Fruit fly (Drosophila melanogaster) whole organism: Measurements from ENCODE around the gene kz.

ENCODE experiments used
- CG8478 ChIP-seq: fragments of >200 bp; optimal IDR thresholded peaks from 2 replicates; lab custom pipeline; 2018; ENCODE audit warnings: inconsistent platforms
- Dll ChIP-seq: fragments of >200 bp; optimal IDR thresholded peaks from 2 replicates; lab custom pipeline; 2017
- EcR ChIP-seq, 2 experiments: fragments of >200 bp; optimal IDR thresholded peaks; 2 replicates each; lab custom pipeline; 2017; ENCODE audit warnings: missing biosample characterization in 2 of 2, missing genetic modification characterization in 2 of 2, missing genetic modification reagents in 2 of 2
- pan ChIP-seq: fragments of >200 bp; optimal IDR thresholded peaks from 2 replicates; lab custom pipeline; 2017
- psq ChIP-seq: fragments of >200 bp; optimal IDR thresholded peaks from 2 replicates; lab custom pipeline; 2017
- usp ChIP-seq: fragments of >200 bp; optimal IDR thresholded peaks from 2 replicates; lab custom pipeline; 2017; ENCODE audit warnings: missing biosample characterization, missing genetic modification characterization, mixed read lengths

The kz gene

DNA sequence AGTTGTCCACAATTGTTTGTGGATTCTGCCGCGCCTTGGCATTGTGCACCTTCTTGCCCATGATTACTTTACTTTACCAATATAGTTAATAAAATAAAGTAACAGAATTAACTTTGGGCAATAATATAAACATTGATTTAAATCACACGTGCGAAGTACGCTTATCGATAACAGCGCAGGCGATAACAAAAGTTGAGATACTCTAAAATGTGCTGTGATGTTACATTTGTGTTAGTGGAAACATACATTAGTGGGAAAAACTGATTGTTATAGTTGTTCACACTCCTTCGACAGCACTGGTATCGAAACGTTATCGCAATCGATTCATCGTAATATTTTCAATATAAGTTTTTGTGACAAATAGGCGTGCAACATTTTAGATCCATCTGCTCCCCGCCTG, at the start of gene kz:
kz (minus strand) TSS at position 194 of the 400 bp plus-strand sequence.
- TF ChIP-seq pan (lab: Kevin White, UChicago) (no peak), EcR (GFP tag; optimal IDR thresholded peaks at IDR 0.05; lab: Kevin White, UChicago) (no peak), usp (GFP tag; lab: Kevin White, UChicago) (no peak), CG8478 (lab: Kevin White, UChicago) (no peak), Dll (lab: Kevin White, UChicago) (no peak), psq (lab: Kevin White, UChicago) (no peak)

DNA sequence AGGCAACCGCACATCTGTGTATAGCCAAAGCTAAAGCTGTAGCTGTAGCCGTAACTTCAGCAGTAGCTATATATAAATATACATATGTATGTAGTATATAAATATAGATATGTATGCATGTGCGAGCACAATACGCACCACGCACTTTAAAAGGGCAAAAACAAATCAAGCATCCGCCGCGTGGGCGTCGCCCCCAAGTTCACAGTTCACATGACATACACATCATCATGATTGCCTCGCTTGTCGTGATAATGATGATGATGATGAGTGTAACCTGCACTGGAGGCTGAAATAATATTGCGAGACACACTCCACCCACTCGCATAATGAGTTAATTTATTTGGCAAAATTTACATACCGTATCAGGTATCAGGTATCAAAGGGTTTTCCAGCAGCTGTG, 49.2 kb upstream of the kz start:
- TF ChIP-seq CG8478 (lab: Kevin White, UChicago) (no peak), EcR (GFP tag; optimal IDR thresholded peaks at IDR 0.05; lab: Kevin White, UChicago) (no peak), usp (GFP tag; lab: Kevin White, UChicago) (no peak), Dll (lab: Kevin White, UChicago) (no peak), psq (lab: Kevin White, UChicago) (no peak), pan (lab: Kevin White, UChicago) (no peak)

DNA sequence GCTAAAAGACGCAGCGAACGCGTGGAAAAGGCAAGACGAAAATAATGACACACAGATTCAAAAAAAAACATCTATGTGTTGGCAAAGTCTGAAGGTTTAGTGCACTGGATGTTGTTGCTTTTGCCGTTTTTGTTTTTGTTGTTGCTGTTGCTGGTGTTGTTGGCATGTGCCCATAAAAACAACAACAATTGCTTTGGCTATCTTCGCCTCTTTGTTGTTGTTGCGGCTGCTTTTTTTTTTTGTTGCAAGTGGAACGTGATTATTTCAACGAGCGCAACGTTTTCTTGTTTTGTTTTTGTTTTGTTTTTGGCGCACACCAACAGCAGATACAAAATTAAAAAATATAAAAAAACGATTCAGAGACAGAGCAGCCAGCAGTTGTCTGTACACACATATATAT, 47.3 kb upstream of the kz start:
- TF ChIP-seq usp (GFP tag; lab: Kevin White, UChicago): no peak
- TF ChIP-seq Dll (lab: Kevin White, UChicago): no peak
- TF ChIP-seq EcR (GFP tag; optimal IDR thresholded peaks at IDR 0.05; lab: Kevin White, UChicago): peak in 1 of 2 experiments; percentile 24

DNA sequence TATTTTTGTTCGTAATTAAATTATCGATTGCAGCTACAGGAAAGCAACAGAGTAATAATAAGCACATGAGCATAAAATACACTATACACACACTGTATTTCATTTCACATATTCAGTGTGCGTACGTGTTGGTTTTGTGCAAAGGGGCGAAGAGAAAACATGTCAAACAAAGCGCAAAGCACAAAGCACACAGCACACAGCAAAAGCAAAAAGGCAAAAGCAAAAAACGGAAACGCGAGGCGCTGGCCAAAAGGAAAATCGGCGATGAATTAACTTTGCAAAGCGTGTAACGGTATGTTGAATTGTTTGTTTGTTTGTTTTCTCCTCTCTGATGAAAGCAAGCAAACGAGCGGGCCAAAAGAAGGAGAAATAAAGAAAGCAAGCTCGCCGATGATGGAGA, 46.5 kb upstream of the kz start:
- TF ChIP-seq EcR (GFP tag; optimal IDR thresholded peaks at IDR 0.05; lab: Kevin White, UChicago) (no peak), psq (lab: Kevin White, UChicago) (no peak), CG8478 (lab: Kevin White, UChicago) (no peak), Dll (lab: Kevin White, UChicago) (no peak), usp (GFP tag; lab: Kevin White, UChicago) (no peak), pan (lab: Kevin White, UChicago) (no peak)

DNA sequence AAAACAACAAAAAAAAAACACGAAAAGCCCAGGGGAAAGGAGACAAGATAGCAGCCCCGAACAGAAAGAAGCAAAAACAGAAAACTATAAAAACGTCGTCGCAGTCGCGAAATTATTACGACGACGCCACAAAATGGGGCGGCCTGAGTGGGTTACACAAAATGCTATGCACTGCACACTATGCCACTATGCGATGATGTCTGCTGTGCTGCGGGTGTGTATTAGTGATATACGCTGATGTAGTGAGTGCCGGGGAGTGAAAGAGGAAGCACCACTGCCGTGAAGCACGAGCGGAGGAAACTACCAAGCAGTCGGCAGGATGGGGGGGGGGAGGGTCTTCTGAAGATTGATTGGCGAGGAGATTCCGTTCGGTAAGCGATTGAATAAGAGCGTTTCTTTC, 45.1 kb upstream of the kz start:
- TF ChIP-seq psq (lab: Kevin White, UChicago): no peak
- TF ChIP-seq Dll (lab: Kevin White, UChicago): no peak
- no peak for TF ChIP-seq CG8478 (lab: Kevin White, UChicago)
- no peak for TF ChIP-seq EcR (GFP tag; optimal IDR thresholded peaks at IDR 0.05; lab: Kevin White, UChicago)
- no peak for TF ChIP-seq usp (GFP tag; lab: Kevin White, UChicago)
- no peak for TF ChIP-seq pan (lab: Kevin White, UChicago)

DNA sequence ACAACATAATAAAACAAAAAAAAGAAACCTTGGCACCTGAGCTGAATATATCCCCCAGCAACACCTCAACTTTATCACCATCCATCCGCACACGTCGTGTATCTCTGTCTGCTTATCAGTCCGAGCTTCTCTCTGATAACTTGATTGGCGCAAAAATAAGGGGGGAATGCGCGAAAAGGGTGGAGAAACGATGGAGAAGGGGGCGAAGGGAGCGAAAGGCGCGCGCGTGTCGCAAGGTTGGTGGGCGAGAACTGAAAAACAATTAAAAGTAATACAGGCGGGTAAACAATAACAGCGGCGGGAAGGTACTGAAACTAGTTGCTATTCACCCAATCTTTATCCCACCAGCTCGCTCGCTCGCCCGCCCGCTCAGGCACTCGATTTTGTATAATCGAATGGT, 44.4 kb upstream of the kz start:
- TF ChIP-seq EcR (GFP tag; optimal IDR thresholded peaks at IDR 0.05; lab: Kevin White, UChicago) (no peak), psq (lab: Kevin White, UChicago) (no peak), usp (GFP tag; lab: Kevin White, UChicago) (no peak), Dll (lab: Kevin White, UChicago) (no peak), CG8478 (lab: Kevin White, UChicago) (no peak), pan (lab: Kevin White, UChicago) (no peak)

DNA sequence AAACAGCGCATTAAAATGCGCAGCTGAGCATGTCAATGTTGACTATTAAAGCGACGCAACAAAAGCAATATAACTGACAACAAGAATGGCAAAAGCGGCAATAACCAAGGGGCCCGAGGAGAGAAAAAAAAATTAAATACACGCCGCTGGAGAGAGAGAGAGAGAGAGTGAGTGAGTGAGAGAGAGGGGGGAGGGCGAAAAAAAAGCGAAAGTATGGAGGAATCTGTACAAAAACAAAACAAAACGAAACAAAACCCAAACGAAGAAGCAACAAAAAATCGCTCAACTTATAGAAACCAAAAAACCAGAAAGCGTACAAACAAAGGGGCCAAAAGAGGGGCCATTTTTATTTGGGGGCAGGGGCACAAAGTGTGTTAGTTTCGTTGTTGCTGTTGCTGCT, 41.6 kb upstream of the kz start:
- TF ChIP-seq EcR (GFP tag; optimal IDR thresholded peaks at IDR 0.05; lab: Kevin White, UChicago) (no peak), CG8478 (lab: Kevin White, UChicago) (no peak), Dll (lab: Kevin White, UChicago) (no peak)

DNA sequence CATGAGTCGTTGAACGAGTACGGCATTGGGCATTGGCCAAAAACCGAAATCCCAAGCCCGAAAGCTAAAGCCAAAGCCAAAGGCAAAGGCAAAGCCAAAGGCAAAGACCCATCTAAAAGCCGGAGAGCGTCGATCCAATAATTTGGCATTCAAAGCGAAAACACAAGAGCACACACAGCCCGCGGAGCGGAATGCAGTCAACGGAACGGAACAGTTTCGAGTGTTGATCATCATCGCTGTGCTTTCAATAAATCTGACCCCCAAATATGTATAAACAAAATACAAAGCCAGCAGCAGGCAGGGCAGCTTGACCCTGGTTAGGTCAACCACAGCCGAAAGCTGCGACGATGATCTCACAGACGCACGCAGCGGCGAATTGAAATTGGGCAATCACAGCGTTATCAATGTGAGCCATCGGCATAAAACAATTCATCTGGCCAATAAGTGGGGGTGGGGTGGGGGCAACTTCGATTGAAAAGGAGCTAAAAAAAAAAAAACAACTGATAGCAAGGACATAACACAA, 37.0 kb upstream of the kz start:
- TF ChIP-seq Dll (lab: Kevin White, UChicago): no peak
- no peak for TF ChIP-seq psq (lab: Kevin White, UChicago)
- TF ChIP-seq EcR (GFP tag; optimal IDR thresholded peaks at IDR 0.05; lab: Kevin White, UChicago): no peak
- TF ChIP-seq usp (GFP tag; lab: Kevin White, UChicago): no peak
- TF ChIP-seq pan (lab: Kevin White, UChicago): no peak
- TF ChIP-seq CG8478 (lab: Kevin White, UChicago): no peak

DNA sequence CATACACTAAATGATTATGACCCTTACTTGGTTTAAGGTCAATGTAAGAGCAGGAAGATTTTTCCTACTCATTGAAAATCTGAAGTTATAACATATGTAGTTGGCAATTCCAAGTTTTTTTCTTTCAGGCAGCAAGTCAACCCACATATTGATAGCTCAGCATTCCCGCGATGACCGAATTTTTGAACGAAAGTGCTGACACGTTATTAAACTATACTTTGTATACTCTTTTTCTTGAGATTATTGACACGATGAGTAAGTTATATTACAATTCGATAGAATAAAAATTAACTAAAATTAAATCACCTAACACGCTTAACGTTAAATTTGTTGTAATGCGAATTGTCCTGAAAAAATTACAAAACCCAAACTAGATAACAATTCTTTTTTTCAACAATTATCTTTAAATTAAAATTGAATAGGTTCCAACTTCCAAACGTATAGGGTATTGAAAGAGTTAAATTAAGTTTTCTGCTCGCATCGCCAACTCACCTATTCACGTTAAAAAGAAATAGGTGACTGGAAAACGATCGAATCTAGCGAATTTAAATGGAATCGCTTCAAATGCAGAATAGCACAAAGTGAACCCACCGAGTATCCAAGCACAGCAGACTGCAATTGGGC, 33.5 kb upstream of the kz start, which contains the start of gene Vml:
Vml (plus strand) TSS at position 574 of the 624 bp plus-strand sequence.
- TF ChIP-seq Dll (lab: Kevin White, UChicago) (no peak), psq (lab: Kevin White, UChicago) (no peak), EcR (GFP tag; optimal IDR thresholded peaks at IDR 0.05; lab: Kevin White, UChicago) (no peak), pan (lab: Kevin White, UChicago) (no peak), CG8478 (lab: Kevin White, UChicago) (no peak), usp (GFP tag; lab: Kevin White, UChicago) (no peak)

DNA sequence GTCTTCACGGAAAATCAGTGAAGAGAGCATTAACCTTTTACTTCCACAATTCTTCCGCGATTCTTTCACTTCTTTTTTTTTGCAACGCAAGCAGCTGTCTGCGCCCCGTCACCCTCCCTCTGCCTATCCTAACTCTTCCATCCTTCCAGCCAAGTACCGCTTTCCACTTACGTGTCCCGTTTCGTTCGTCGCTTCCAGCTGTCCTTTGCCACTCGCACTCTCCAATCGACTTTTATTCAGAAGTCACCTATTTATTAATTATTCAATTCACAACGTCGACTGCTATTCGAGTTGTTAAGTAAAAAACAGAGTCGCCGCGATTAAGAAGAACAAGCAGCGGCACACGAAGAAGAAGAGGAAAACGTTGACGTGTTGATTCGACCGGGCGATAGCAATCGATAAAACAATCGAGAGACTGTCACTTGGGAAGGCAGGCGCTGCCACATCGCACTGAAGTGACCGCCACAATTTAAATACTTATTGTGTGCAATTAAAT, 32.9 kb upstream of the kz start, which contains the start of gene Grp170:
Grp170 (minus strand) TSS at position 365 of the 496 bp plus-strand sequence.
- TF ChIP-seq Dll (lab: Kevin White, UChicago) (no peak), pan (lab: Kevin White, UChicago) (no peak), usp (GFP tag; lab: Kevin White, UChicago) (no peak), EcR (GFP tag; optimal IDR thresholded peaks at IDR 0.05; lab: Kevin White, UChicago) (peak; percentile 45 to 80)

DNA sequence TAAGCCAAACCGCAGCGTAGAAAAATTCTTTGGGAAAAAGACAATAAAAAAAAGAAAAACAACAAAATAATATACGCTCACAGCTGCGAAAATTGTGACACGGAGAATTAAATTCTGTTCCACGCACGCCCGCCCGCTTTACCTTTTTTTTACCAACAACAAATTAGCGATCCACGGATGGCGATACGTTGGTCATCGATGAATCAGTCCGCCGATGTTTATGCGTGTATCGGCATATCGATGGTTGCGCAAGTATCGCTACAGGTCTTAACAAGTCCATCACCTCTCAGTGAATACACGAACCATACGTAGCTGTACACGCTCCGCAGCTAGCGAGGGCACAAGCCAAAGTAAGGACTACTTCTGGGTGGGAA, 28.7 kb upstream of the kz start, which contains the start of gene CG2924:
CG2924 (minus strand) TSS at position 205 of the 374 bp plus-strand sequence.
- TF ChIP-seq Dll (lab: Kevin White, UChicago) (no peak), usp (GFP tag; lab: Kevin White, UChicago) (no peak), EcR (GFP tag; optimal IDR thresholded peaks at IDR 0.05; lab: Kevin White, UChicago) (no peak), pan (lab: Kevin White, UChicago) (no peak), CG8478 (lab: Kevin White, UChicago) (no peak), psq (lab: Kevin White, UChicago) (no peak)
